Worm (Caenorhabditis elegans) whole organism, L4/young adult: ENCODE data around the gene F28A10.5.

Experiments used
- W03F9.2 ChIP-seq: fragments of 150-350 bp; optimal IDR thresholded peaks from 2 replicates; lab custom pipeline; 2014; ENCODE audit warnings: missing biosample characterization, missing genetic modification characterization
- dao-5 ChIP-seq: sonication (generic microtip); optimal IDR thresholded peaks from 2 replicates; lab custom pipeline; 2016; ENCODE audit warnings: missing genotype, missing genetic modification characterization, moderate library complexity, missing compliant biosample characterization
- him-1 ChIP-seq: sonication (generic microtip); optimal IDR thresholded peaks from 2 replicates; lab custom pipeline; 2016; ENCODE audit warnings: missing genotype, missing genetic modification reagents, missing genetic modification characterization, missing compliant biosample characterization

ce11 chrII:821514-821913 lies 29.0 kb downstream of the F28A10.5 start, which contains the start of gene F46F5.8:
- TF ChIP-seq him-1 (tag; lab: Kevin White, UChicago) (no peak), dao-5 (no peak), W03F9.2 (no peak)
